Worm (Caenorhabditis elegans) whole organism, L4 larva: ENCODE data around the gene act-1.

Experiments used
- F44E2.7 ChIP-seq: fragments of 200-800 bp; sonication (Bioruptor generic); IDR thresholded peaks from 2 replicates; pipeline ENCODE4 v2.1.2; 2022; ENCODE audit warnings: missing genetic modification characterization, missing compliant biosample characterization
- T26A8.4 ChIP-seq: fragments of 200-800 bp; sonication (Bioruptor generic); IDR thresholded peaks from 2 replicates; pipeline ENCODE4 v1.3.6; 2022; ENCODE audit warnings: missing genetic modification characterization, missing compliant biosample characterization
- Y75B8A.6 ChIP-seq: fragments of 200-800 bp; sonication (Bioruptor generic); IDR thresholded peaks from 2 replicates; pipeline ENCODE4 v1.3.6; 2022; ENCODE audit warnings: missing genetic modification reagents, missing genetic modification characterization, missing compliant biosample characterization
- ZK337.2 ChIP-seq: fragments of 200-800 bp; sonication (Bioruptor generic); IDR thresholded peaks from 2 replicates; pipeline ENCODE4 v1.3.6; 2022; ENCODE audit warnings: missing genetic modification reagents, missing genetic modification characterization, missing compliant biosample characterization
- ZK546.5 ChIP-seq, 2 experiments: sonication (generic microtip); optimal IDR thresholded peaks; 2 replicates each; lab custom pipeline; 2017; ENCODE audit warnings: missing biosample characterization in 2 of 2, missing genetic modification characterization in 2 of 2
- aha-1 ChIP-seq: fragments of 150-350 bp; peaks from one replicate; lab custom pipeline; 2014; ENCODE audit warnings: missing biosample characterization, missing genetic modification characterization
- ceh-32 ChIP-seq: sonication (generic microtip); optimal IDR thresholded peaks from 2 replicates; lab custom pipeline; 2016; ENCODE audit warnings: mild to moderate bottlenecking, missing genetic modification characterization, missing compliant biosample characterization; ENCODE audit not compliant: poor library complexity
- ceh-44 ChIP-seq: fragments of 200-800 bp; sonication (Bioruptor generic); IDR thresholded peaks from 2 replicates; pipeline ENCODE4 v1.3.6; 2022; ENCODE audit warnings: missing genetic modification reagents, missing genetic modification characterization, missing compliant biosample characterization
- daf-12 ChIP-seq: fragments of 150-350 bp; optimal IDR thresholded peaks from 2 replicates; lab custom pipeline; 2014; ENCODE audit warnings: missing biosample characterization, missing genetic modification reagents, missing genetic modification characterization
- daf-16 ChIP-seq, 3 experiments: sonication (generic microtip); optimal IDR thresholded peaks; 2 replicates each; lab custom pipeline; 2016 to 2017; ENCODE audit warnings: missing genetic modification characterization in 3 of 3, missing genetic modification reagents in 3 of 3, mild to moderate bottlenecking in 2 of 3, missing compliant biosample characterization in 2 of 3, missing biosample characterization in 1 of 3, moderate library complexity in 1 of 3
- dmd-6 ChIP-seq: fragments of 200-800 bp; sonication (Bioruptor generic); IDR thresholded peaks from 2 replicates; pipeline ENCODE4 v1.3.6; 2022; ENCODE audit warnings: missing genetic modification reagents, missing genetic modification characterization, missing compliant biosample characterization
- dmd-8 ChIP-seq: fragments of 200-800 bp; sonication (Bioruptor generic); IDR thresholded peaks from 2 replicates; pipeline ENCODE4 v1.3.6; 2022; ENCODE audit warnings: missing genetic modification characterization, missing compliant biosample characterization
- dve-1 ChIP-seq: sonication (generic microtip); optimal IDR thresholded peaks from 2 replicates; lab custom pipeline; 2017; ENCODE audit warnings: antibody characterized with exemption, mild to moderate bottlenecking, missing genetic modification characterization, missing compliant biosample characterization; ENCODE audit not compliant: insufficient read depth
- gei-8 ChIP-seq: fragments of 200-800 bp; sonication (Bioruptor generic); optimal IDR thresholded peaks from 2 replicates; lab custom pipeline; 2018; ENCODE audit warnings: mild to moderate bottlenecking, missing genetic modification characterization, missing compliant biosample characterization
- hlh-11 ChIP-seq: fragments of 200-800 bp; sonication (Bioruptor generic); optimal IDR thresholded peaks from 2 replicates; lab custom pipeline; 2018; ENCODE audit warnings: mild to moderate bottlenecking, missing genetic modification characterization, missing compliant biosample characterization
- hlh-30 ChIP-seq: sonication (generic microtip); optimal IDR thresholded peaks from 2 replicates; lab custom pipeline; 2017; ENCODE audit warnings: antibody characterized with exemption, mild to moderate bottlenecking, missing genetic modification characterization, missing compliant biosample characterization; ENCODE audit not compliant: insufficient read depth
- mdl-1 ChIP-seq, 2 experiments: fragments of 150-350 bp in 1 of 2; sonication (generic microtip) in 1 of 2; optimal IDR thresholded peaks; 2 replicates each; lab custom pipeline; 2014 to 2017; ENCODE audit warnings: missing biosample characterization in 2 of 2, missing genetic modification characterization in 2 of 2
- mep-1 ChIP-seq: fragments of 150-350 bp; sonication (generic microtip); optimal IDR thresholded peaks from 3 replicates; lab custom pipeline; 2014; ENCODE audit warnings: missing biosample characterization, missing genetic modification characterization
- mxl-3 ChIP-seq: fragments of 200-800 bp; sonication (Bioruptor generic); optimal IDR thresholded peaks from 2 replicates; lab custom pipeline; 2018; ENCODE audit warnings: mild to moderate bottlenecking, missing genetic modification characterization, missing compliant biosample characterization
- nhr-10 ChIP-seq: fragments of 150-350 bp; optimal IDR thresholded peaks from 2 replicates; lab custom pipeline; 2014; ENCODE audit warnings: missing biosample characterization, missing genetic modification characterization
- nhr-111 ChIP-seq: fragments of 200-800 bp; sonication (Bioruptor generic); optimal IDR thresholded peaks from 2 replicates; lab custom pipeline; 2018; ENCODE audit warnings: mild to moderate bottlenecking, missing genetic modification characterization, missing compliant biosample characterization
- nhr-237 ChIP-seq: sonication (generic microtip); optimal IDR thresholded peaks from 2 replicates; lab custom pipeline; 2017; ENCODE audit warnings: missing biosample characterization, missing genetic modification characterization
- nhr-28 ChIP-seq: fragments of 150-350 bp; optimal IDR thresholded peaks from 2 replicates; lab custom pipeline; 2014; ENCODE audit warnings: missing biosample characterization, missing genetic modification characterization
- nhr-41 ChIP-seq: fragments of 200-800 bp; sonication (Bioruptor generic); IDR thresholded peaks from 2 replicates; pipeline ENCODE4 v1.3.6; 2022; ENCODE audit warnings: missing genetic modification reagents, missing genetic modification characterization, missing compliant biosample characterization
- nhr-42 ChIP-seq: fragments of 200-800 bp; sonication (Bioruptor generic); IDR thresholded peaks from 2 replicates; pipeline ENCODE4 v1.3.6; 2022; ENCODE audit warnings: missing genetic modification characterization, missing compliant biosample characterization
- nhr-76 ChIP-seq: fragments of 150-350 bp; optimal IDR thresholded peaks from 2 replicates; lab custom pipeline; 2014; ENCODE audit warnings: missing biosample characterization, missing genetic modification characterization
- nhr-77 ChIP-seq: fragments of 150-350 bp; optimal IDR thresholded peaks from 2 replicates; lab custom pipeline; 2014; ENCODE audit warnings: missing biosample characterization, missing genetic modification characterization
- php-3 ChIP-seq: fragments of 200-800 bp; sonication (Bioruptor generic); IDR thresholded peaks from 2 replicates; pipeline ENCODE4 v1.3.6; 2022; ENCODE audit warnings: missing genetic modification reagents, missing genetic modification characterization, missing compliant biosample characterization
- pqm-1 ChIP-seq: sonication (generic microtip); optimal IDR thresholded peaks from 2 replicates; lab custom pipeline; 2017; ENCODE audit warnings: missing biosample characterization, missing genetic modification characterization
- rbr-2 ChIP-seq: sonication (generic microtip); optimal IDR thresholded peaks from 2 replicates; lab custom pipeline; 2016; ENCODE audit warnings: missing genotype, missing genetic modification characterization, missing compliant biosample characterization
- snpc-4 ChIP-seq: fragments of 150-350 bp; optimal IDR thresholded peaks from 2 replicates; lab custom pipeline; 2014; ENCODE audit warnings: missing biosample characterization, missing genetic modification characterization
- spr-1 ChIP-seq: sonication (generic microtip); optimal IDR thresholded peaks from 2 replicates; lab custom pipeline; 2016; ENCODE audit warnings: mild to moderate bottlenecking, missing genetic modification characterization, missing compliant biosample characterization
- spr-3 ChIP-seq: fragments of 200-800 bp; sonication (Bioruptor generic); optimal IDR thresholded peaks from 2 replicates; lab custom pipeline; 2018; ENCODE audit warnings: mild to moderate bottlenecking, missing genetic modification characterization, missing compliant biosample characterization
- unc-130 ChIP-seq: sonication (generic microtip); optimal IDR thresholded peaks from 2 replicates; lab custom pipeline; 2016; ENCODE audit warnings: missing genetic modification reagents, missing genetic modification characterization, missing compliant biosample characterization
- unc-39 ChIP-seq: sonication (generic microtip); optimal IDR thresholded peaks from 2 replicates; lab custom pipeline; 2017; ENCODE audit warnings: missing biosample characterization, missing genetic modification characterization
- unc-62 ChIP-seq, 3 experiments: fragments of 150-350 bp in 1 of 3; sonication (generic microtip); optimal IDR thresholded peaks in 2 of 3; peaks in 1 of 3; 1 replicate in 1 of 3; 2 replicates in 2 of 3; lab custom pipeline; 2014 to 2017; ENCODE audit warnings: missing biosample characterization in 3 of 3, missing genetic modification characterization in 3 of 3, missing genetic modification reagents in 3 of 3, missing genotype in 1 of 3
- zip-2 ChIP-seq: fragments of 150-350 bp; optimal IDR thresholded peaks from 2 replicates; lab custom pipeline; 2014; ENCODE audit warnings: missing biosample characterization, missing genetic modification characterization

act-1 gene

ce11 chrV:11042538-11042937 is 38.3 kb upstream of the act-1 start, which contains the start of gene C45B11.2:
Gene C45B11.2 (plus strand): TSS chrV:11042710.
- TF ChIP-seq zip-2 (tag; lab: Kevin White, UChicago) = peak; percentile 86
- TF ChIP-seq daf-16 (GFP tag; optimal IDR thresholded peaks at IDR 0.05; lab: Kevin White, UChicago) = no peak
- peak; percentile 1 for TF ChIP-seq daf-16 (tag; optimal IDR thresholded peaks at IDR 0.05; lab: Kevin White, UChicago)
- no peak for TF ChIP-seq spr-3 (GFP tag; lab: Kevin White, UChicago)

ce11 chrV:11043767-11044166 is 37.1 kb upstream of the act-1 start, which contains the start of gene C45B11.6:
Gene C45B11.6 (plus strand): TSS chrV:11044067.
- TF ChIP-seq daf-16 (GFP tag; optimal IDR thresholded peaks at IDR 0.05; lab: Kevin White, UChicago) (no peak), daf-16 (tag; optimal IDR thresholded peaks at IDR 0.05; lab: Kevin White, UChicago) (no peak), dmd-6 (GFP tag; lab: Robert Waterston, UW) (no peak), php-3 (no peak), nhr-42 (GFP tag; lab: Robert Waterston, UW) (no peak), Y75B8A.6 (no peak), unc-130 (no peak), spr-1 (no peak), nhr-111 (GFP tag; lab: Kevin White, UChicago) (no peak), zip-2 (tag; lab: Kevin White, UChicago) (no peak), mdl-1 (tag; optimal IDR thresholded peaks at IDR 0.05; lab: Kevin White, UChicago) (no peak), ZK337.2 (GFP tag; lab: Robert Waterston, UW) (no peak)

ce11 chrV:11046730-11047129 is 34.1 kb upstream of the act-1 start, which contains the start of gene dhs-18:
Gene dhs-18 (minus strand): TSS chrV:11046833.
- TF ChIP-seq nhr-28 (peak; percentile 96), nhr-42 (GFP tag; lab: Robert Waterston, UW) (no peak), mdl-1 (tag; optimal IDR thresholded peaks at IDR 0.05; lab: Kevin White, UChicago) (peak in 1 of 2 experiments; percentile 53), dmd-8 (GFP tag; lab: Robert Waterston, UW) (no peak), ceh-32 (tag; lab: Kevin White, UChicago) (no peak), dmd-6 (GFP tag; lab: Robert Waterston, UW) (peak; percentile 46), aha-1 (tag; lab: Kevin White, UChicago) (no peak), mxl-3 (GFP tag; lab: Kevin White, UChicago) (no peak), ZK546.5 (tag; optimal IDR thresholded peaks at IDR 0.05; lab: Kevin White, UChicago) (no peak), nhr-237 (tag; lab: Kevin White, UChicago) (no peak), pqm-1 (peak; percentile 42), unc-62 (GFP tag; optimal IDR thresholded peaks at IDR 0.05 in 1 of 2; lab: Kevin White, UChicago) (peak in 1 of 2 experiments; percentile 66), unc-62 (tag; optimal IDR thresholded peaks at IDR 0.05; lab: Kevin White, UChicago) (no peak), hlh-11 (tag; lab: Kevin White, UChicago) (peak; percentile 11), hlh-30 (tag; lab: Kevin White, UChicago) (peak; percentile 23), nhr-77 (tag; lab: Kevin White, UChicago) (peak; percentile 67), nhr-76 (tag; lab: Kevin White, UChicago) (no peak), dve-1 (tag; lab: Kevin White, UChicago) (peak; percentile 9)
- TF ChIP-seq, all 104 proteins: peak for 9

- TF ChIP-seq mep-1 (no peak), daf-12 (tag; lab: Kevin White, UChicago) (no peak), nhr-10 (tag; lab: Kevin White, UChicago) (no peak), snpc-4 (tag; lab: Kevin White, UChicago) (no peak), F44E2.7 (no peak), spr-1 (no peak), dmd-8 (GFP tag; lab: Robert Waterston, UW) (no peak), gei-8 (GFP tag; lab: Kevin White, UChicago) (no peak), unc-39 (tag; lab: Kevin White, UChicago) (no peak), nhr-41 (GFP tag; lab: Robert Waterston, UW) (no peak), rbr-2 (tag; lab: Kevin White, UChicago) (no peak), T26A8.4 (GFP tag; lab: Robert Waterston, UW) (no peak), ceh-44 (GFP tag; lab: Robert Waterston, UW) (no peak)
- TF ChIP-seq, all 104 proteins: peak for 0
These were observed 32.2 kb upstream of the act-1 start, which contains the start of gene srh-74 for ce11 chrV:11048678-11049077. Gene srh-74 (minus strand): TSS chrV:11048778.
